Worm (Caenorhabditis elegans): ENCODE data around the gene B0303.7.
A peak's percentile ranks its signal among the peaks of the same experiment; 100 is the strongest.

The B0303.7 gene

DNA sequence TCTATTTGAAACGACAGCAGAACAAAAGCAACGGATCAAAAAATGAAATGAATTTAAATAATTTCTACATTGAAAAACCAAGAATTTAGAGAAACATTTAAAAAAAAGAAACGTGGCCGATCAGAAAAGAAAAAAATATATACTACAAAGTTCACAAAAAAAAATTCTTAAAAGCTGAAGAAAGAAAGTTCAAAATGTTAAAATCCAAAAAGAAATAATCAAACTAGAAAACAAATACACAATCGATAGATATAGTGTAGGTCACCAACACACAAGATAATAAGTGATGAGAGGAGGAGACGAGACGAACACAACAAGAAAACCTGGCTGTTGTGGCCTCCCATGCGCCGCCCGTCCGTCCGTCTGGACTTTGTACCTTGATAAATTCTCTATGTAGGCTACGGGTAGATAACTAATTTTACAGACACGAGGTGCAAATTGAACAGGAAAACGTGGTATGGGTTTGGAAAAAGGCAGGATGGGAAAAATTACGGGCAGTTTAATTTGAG is 4.9 kb upstream of the B0303.7 start, which contains the start of gene hadb-1:
Gene hadb-1, minus strand, starts transcription at position 51 of the 509 bp plus-strand sequence.
- TF ChIP-seq saeg-2 (GFP tag; IDR thresholded peaks at IDR 0.05) (no peak), rbr-2 (tag; optimal IDR thresholded peaks at IDR 0.05) (no peak), ceh-62 (tag; optimal IDR thresholded peaks at IDR 0.05) (no peak), snpc-4 (tag; optimal IDR thresholded peaks at IDR 0.05) (no peak), lsy-2 (tag; optimal IDR thresholded peaks at IDR 0.05) (no peak), tra-1 (GFP tag; IDR thresholded peaks at IDR 0.05) (0 out of 2 replicates have a peak, but pooled peaks have one; percentile 40), zfp-3 (GFP tag; conservative IDR thresholded peaks at IDR 0.05) (0 out of 2 replicates have a peak, but pooled peaks have one; percentile 7), daf-16 (GFP tag; optimal IDR thresholded peaks at IDR 0.05) (no peak), daf-16 (tag; optimal IDR thresholded peaks at IDR 0.05) (peak; percentile 77), mep-1 (tag; optimal IDR thresholded peaks at IDR 0.05) (peak; percentile 65), dpl-1 (GFP tag; optimal IDR thresholded peaks at IDR 0.05) (no peak), cey-2 (tag; optimal IDR thresholded peaks at IDR 0.05; ENCODE audit: borderline replicate concordance, insufficient read depth) (no peak), F26F4.8 (GFP tag; conservative IDR thresholded peaks at IDR 0.05) (no peak), T26A8.4 (GFP tag; IDR thresholded peaks at IDR 0.05) (no peak), ZK337.2 (GFP tag; IDR thresholded peaks at IDR 0.05) (no peak), ceh-44 (GFP tag; IDR thresholded peaks at IDR 0.05) (no peak), daf-19 (GFP tag; conservative IDR thresholded peaks at IDR 0.05) (no peak), dve-1 (tag; optimal IDR thresholded peaks at IDR 0.05; ENCODE audit: insufficient read depth) (peak; percentile 71), zip-11 (GFP tag; IDR thresholded peaks at IDR 0.05) (no peak), mdl-1 (tag; optimal IDR thresholded peaks at IDR 0.05) (peak in 1 of 2 experiments; percentile 68), dmd-6 (GFP tag; IDR thresholded peaks at IDR 0.05) (peak; percentile 49), nhr-28 (tag; optimal IDR thresholded peaks at IDR 0.05) (peak; percentile 96), T20F7.1 (GFP tag; optimal IDR thresholded peaks at IDR 0.05) (peak; percentile 37), nhr-11 (tag; optimal IDR thresholded peaks at IDR 0.05) (peak; percentile 82), hlh-30 (tag; optimal IDR thresholded peaks at IDR 0.05; ENCODE audit: insufficient read depth) (peak; percentile 81), Y75B8A.6 (GFP tag; IDR thresholded peaks at IDR 0.05) (no peak), daf-8 (GFP tag; IDR thresholded peaks at IDR 0.05) (no peak), hmg-1.1 (GFP tag; IDR thresholded peaks at IDR 0.05) (no peak), F37D6.2 (tag; optimal IDR thresholded peaks at IDR 0.05) (no peak), aha-1 (tag) (no peak), dmd-9 (GFP tag; IDR thresholded peaks at IDR 0.05) (no peak), hlh-11 (tag; optimal IDR thresholded peaks at IDR 0.05) (peak; percentile 79), nhr-42 (GFP tag; IDR thresholded peaks at IDR 0.05) (no peak), nhr-102 (tag; optimal IDR thresholded peaks at IDR 0.05) (no peak), dmd-8 (GFP tag; IDR thresholded peaks at IDR 0.05) (no peak), ceh-28 (tag; optimal IDR thresholded peaks at IDR 0.05) (peak; percentile 25), ceh-82 (tag; optimal IDR thresholded peaks at IDR 0.05) (no peak), pqm-1 (tag; optimal IDR thresholded peaks at IDR 0.05) (no peak), mxl-3 (GFP tag; optimal IDR thresholded peaks at IDR 0.05) (peak; percentile 89), F44E2.7 (GFP tag; IDR thresholded peaks at IDR 0.05) (no peak), spr-3 (GFP tag; optimal IDR thresholded peaks at IDR 0.05) (no peak), nhr-10 (tag; optimal IDR thresholded peaks at IDR 0.05) (no peak)

- TF ChIP-seq unc-130 (GFP tag; optimal IDR thresholded peaks at IDR 0.05), result peak; percentile 45
- TF ChIP-seq ceh-82 (tag; optimal IDR thresholded peaks at IDR 0.05), result no peak
- TF ChIP-seq Y48G9A.11 (GFP tag; IDR thresholded peaks at IDR 0.05), result no peak
- TF ChIP-seq tra-1 (GFP tag; IDR thresholded peaks at IDR 0.05), result no peak
- TF ChIP-seq mxl-2 (GFP tag; conservative IDR thresholded peaks at IDR 0.05), result no peak
- TF ChIP-seq nhr-6 (tag; optimal IDR thresholded peaks at IDR 0.05), result no peak
Observed at ce11 chrIII:8689143-8689542, 4.3 kb upstream of the B0303.7 start.

All from whole organism, L4 larva.